Worm (Caenorhabditis elegans): ENCODE results near the gene R07E5.5.

- TF ChIP-seq egl-27 (tag; optimal IDR thresholded peaks at IDR 0.05) (no peak), sma-3 (GFP tag; optimal IDR thresholded peaks at IDR 0.05) (no peak), sma-9 (GFP tag; optimal IDR thresholded peaks at IDR 0.05) (no peak), sma-9 (tag; optimal IDR thresholded peaks at IDR 0.05) (no peak)
These were observed 32.2 kb downstream of the R07E5.5 start, which contains the start of gene C28A5.6 for ce11 chrIII:4429402-4429801.
